Worm (Caenorhabditis elegans): ENCODE results near the gene wht-1.

The wht-1 gene

ce11 chrIII:6077973-6078372 is 9.6 kb downstream of the wht-1 start:
- TF ChIP-seq egl-27 (tag; optimal IDR thresholded peaks at IDR 0.05) (no peak), lin-13 (GFP tag; optimal IDR thresholded peaks at IDR 0.05) (no peak), D1046.2 (GFP tag; IDR thresholded peaks at IDR 0.05) (no peak), hmg-1.1 (GFP tag; IDR thresholded peaks at IDR 0.05) (no peak), nhr-11 (tag; optimal IDR thresholded peaks at IDR 0.05) (no peak), mdt-29 (GFP tag; IDR thresholded peaks at IDR 0.05) (no peak), aha-1 (tag) (no peak), sdz-12 (GFP tag; optimal IDR thresholded peaks at IDR 0.05) (no peak)

- TF ChIP-seq mes-2 (tag; optimal IDR thresholded peaks at IDR 0.05; ENCODE audit: poor library complexity, severe bottlenecking): no peak
- no peak for TF ChIP-seq attf-4 (tag; optimal IDR thresholded peaks at IDR 0.05)
- TF ChIP-seq lin-29 (GFP tag; IDR thresholded peaks at IDR 0.05): no peak
- TF ChIP-seq unc-130 (GFP tag; optimal IDR thresholded peaks at IDR 0.05): no peak
- no peak for TF ChIP-seq fkh-10 (GFP tag; optimal IDR thresholded peaks at IDR 0.05)
- no peak for TF ChIP-seq hmg-1.1 (GFP tag; IDR thresholded peaks at IDR 0.05)
- no peak for TF ChIP-seq T26A8.4 (GFP tag; IDR thresholded peaks at IDR 0.05)
- no peak for TF ChIP-seq lim-7 (GFP tag; IDR thresholded peaks at IDR 0.05)
- TF ChIP-seq dmd-8 (GFP tag; IDR thresholded peaks at IDR 0.05): no peak
- TF ChIP-seq nhr-28 (tag; optimal IDR thresholded peaks at IDR 0.05): no peak
- TF ChIP-seq daf-16 (GFP tag; optimal IDR thresholded peaks at IDR 0.05): no peak
- no peak for TF ChIP-seq daf-16 (tag; optimal IDR thresholded peaks at IDR 0.05)
- TF ChIP-seq Y5F2A.4 (GFP tag; optimal IDR thresholded peaks at IDR 0.05): no peak
- TF ChIP-seq egl-43 (GFP tag; IDR thresholded peaks at IDR 0.05): no peak
- no peak for TF ChIP-seq ceh-20 (GFP tag; IDR thresholded peaks at IDR 0.05)
- no peak for TF ChIP-seq hlh-11 (tag; optimal IDR thresholded peaks at IDR 0.05)
- no peak for TF ChIP-seq mxl-2 (GFP tag; conservative IDR thresholded peaks at IDR 0.05)
- TF ChIP-seq zip-2 (tag; optimal IDR thresholded peaks at IDR 0.05): no peak
- no peak for TF ChIP-seq Y48G9A.11 (GFP tag; IDR thresholded peaks at IDR 0.05)
- TF ChIP-seq ztf-7 (tag; optimal IDR thresholded peaks at IDR 0.05): no peak
- TF ChIP-seq unc-62 (GFP tag; optimal IDR thresholded peaks at IDR 0.05 in 1 of 2): no peak
- no peak for TF ChIP-seq unc-62 (tag; optimal IDR thresholded peaks at IDR 0.05)
These were observed 13.8 kb downstream of the wht-1 start for ce11 chrIII:6073673-6074331.

DNA sequence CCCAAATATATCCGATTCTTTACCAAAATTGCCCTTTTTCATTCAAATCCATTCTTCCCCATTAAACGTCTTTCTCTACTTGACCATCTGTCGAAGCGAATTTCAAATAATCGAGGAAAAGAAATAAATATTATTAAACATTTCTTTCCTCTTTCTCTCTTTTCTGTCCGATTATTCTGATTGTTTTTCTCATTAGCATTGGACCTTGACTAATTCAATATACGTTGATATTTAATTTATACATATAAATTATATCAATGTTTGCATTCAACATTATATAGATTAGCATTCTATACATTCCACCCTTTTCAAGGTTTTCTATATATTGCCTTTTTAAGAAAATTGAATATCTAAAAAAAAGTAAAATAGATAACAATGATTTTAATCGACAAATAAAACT is 14.6 kb downstream of the wht-1 start:
- TF ChIP-seq ZK337.2 (GFP tag; IDR thresholded peaks at IDR 0.05): no peak
- TF ChIP-seq mdt-29 (GFP tag; IDR thresholded peaks at IDR 0.05): no peak
- TF ChIP-seq attf-4 (tag; optimal IDR thresholded peaks at IDR 0.05): no peak
- no peak for TF ChIP-seq egl-43 (GFP tag; IDR thresholded peaks at IDR 0.05)
- TF ChIP-seq mep-1 (tag; optimal IDR thresholded peaks at IDR 0.05): peak; percentile 7
- no peak for TF ChIP-seq ceh-28 (tag; optimal IDR thresholded peaks at IDR 0.05)
- TF ChIP-seq set-16 (GFP tag; IDR thresholded peaks at IDR 0.05): no peak

DNA sequence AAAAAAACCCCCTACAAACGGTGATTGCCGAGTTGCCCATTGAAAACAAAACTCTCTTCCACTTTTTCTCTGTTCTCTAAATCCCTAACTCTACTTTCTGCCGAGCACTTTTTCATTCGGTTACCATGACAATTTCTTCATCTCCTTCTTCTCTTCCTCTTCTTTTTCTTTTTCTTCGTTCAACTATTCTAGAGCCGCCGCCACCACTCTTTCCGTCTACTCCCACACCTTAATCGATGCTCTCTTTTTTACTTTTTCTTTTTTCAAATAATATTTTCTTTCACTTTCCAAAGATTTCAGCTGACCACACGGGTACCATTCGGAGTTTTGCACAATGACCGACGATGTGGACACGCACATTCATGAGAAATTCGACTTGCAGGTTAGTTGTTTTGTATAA is 20.0 kb downstream of the wht-1 start, which contains the start of gene mapk-15:
Gene mapk-15, plus strand, starts transcription at position 301 of the 400 bp plus-strand sequence.
- TF ChIP-seq rbr-2 (tag; optimal IDR thresholded peaks at IDR 0.05) (no peak), pha-4 (GFP tag; IDR thresholded peaks at IDR 0.05) (no peak), pha-4 (tag; optimal IDR thresholded peaks at IDR 0.05) (no peak), egl-43 (GFP tag; IDR thresholded peaks at IDR 0.05) (no peak), fkh-10 (GFP tag; optimal IDR thresholded peaks at IDR 0.05) (no peak), lsy-2 (tag; optimal IDR thresholded peaks at IDR 0.05) (no peak), D1046.2 (GFP tag; IDR thresholded peaks at IDR 0.05) (no peak), lin-1 (GFP tag; IDR thresholded peaks at IDR 0.05) (no peak), lim-7 (GFP tag; IDR thresholded peaks at IDR 0.05) (no peak), nhr-42 (GFP tag; IDR thresholded peaks at IDR 0.05) (no peak), zip-11 (GFP tag; IDR thresholded peaks at IDR 0.05) (no peak), set-16 (GFP tag; IDR thresholded peaks at IDR 0.05) (no peak), tra-1 (GFP tag; IDR thresholded peaks at IDR 0.05) (no peak)
